Worm (Caenorhabditis elegans): Measurements from ENCODE around the gene mix-1.

The mix-1 gene

ce11 chrII:10860840-10861239 lies 36.8 kb downstream of the mix-1 start, which contains the start of gene M106.3:
TSS of gene M106.3 (minus strand) at chrII:10860909.
- no peak for TF ChIP-seq sox-4 (tag; optimal IDR thresholded peaks at IDR 0.05)
- TF ChIP-seq pax-1 (tag; optimal IDR thresholded peaks at IDR 0.05) = no peak
- TF ChIP-seq elt-2 (tag; optimal IDR thresholded peaks at IDR 0.05) = peak; percentile 15

- TF ChIP-seq T23F11.4 (GFP tag; optimal IDR thresholded peaks at IDR 0.05) = no peak
- peak; percentile 98 for TF ChIP-seq nfya-1 (tag; optimal IDR thresholded peaks at IDR 0.05)
- TF ChIP-seq sox-2 (GFP tag; IDR thresholded peaks at IDR 0.05) = no peak
- no peak for TF ChIP-seq unc-55 (GFP tag; optimal IDR thresholded peaks at IDR 0.05)
- no peak for TF ChIP-seq ceh-22 (tag; optimal IDR thresholded peaks at IDR 0.05)
These were observed 37.3 kb downstream of the mix-1 start for ce11 chrII:10861305-10861704.

- TF ChIP-seq ceh-34 (tag; optimal IDR thresholded peaks at IDR 0.05) (no peak), elt-2 (tag; optimal IDR thresholded peaks at IDR 0.05) (peak; percentile 60), ceh-22 (tag; optimal IDR thresholded peaks at IDR 0.05) (no peak)
These were observed 37.9 kb downstream of the mix-1 start for ce11 chrII:10861723-10862486.

ce11 chrII:10862749-10863656 lies 39.0 kb downstream of the mix-1 start:
- TF ChIP-seq ceh-14 (tag; optimal IDR thresholded peaks at IDR 0.05) (no peak), pat-9 (tag; optimal IDR thresholded peaks at IDR 0.05) (no peak), nfya-1 (tag; optimal IDR thresholded peaks at IDR 0.05) (peak; percentile 2), elt-2 (tag; optimal IDR thresholded peaks at IDR 0.05) (no peak), fax-1 (tag; optimal IDR thresholded peaks at IDR 0.05) (no peak)

ce11 chrII:10867219-10867618 lies 43.2 kb downstream of the mix-1 start:
- no peak for TF ChIP-seq ztf-16 (tag; optimal IDR thresholded peaks at IDR 0.05)
- TF ChIP-seq ceh-18 (tag; optimal IDR thresholded peaks at IDR 0.05) = peak; percentile 59

- TF ChIP-seq syd-9 (tag; optimal IDR thresholded peaks at IDR 0.05) = no peak
- TF ChIP-seq hlh-30 (tag; optimal IDR thresholded peaks at IDR 0.05; ENCODE audit: insufficient read depth) = no peak
- no peak for TF ChIP-seq T23F11.4 (GFP tag; optimal IDR thresholded peaks at IDR 0.05)
- no peak for TF ChIP-seq ceh-9 (tag; optimal IDR thresholded peaks at IDR 0.05)
- peak; percentile 9 for TF ChIP-seq pat-9 (tag; optimal IDR thresholded peaks at IDR 0.05)
- peak; percentile 11 for TF ChIP-seq ztf-16 (tag; optimal IDR thresholded peaks at IDR 0.05)
- no peak for TF ChIP-seq pqm-1 (tag; optimal IDR thresholded peaks at IDR 0.05)
- peak; percentile 56 for TF ChIP-seq pax-1 (tag; optimal IDR thresholded peaks at IDR 0.05)
- no peak for TF ChIP-seq ceh-24 (tag; optimal IDR thresholded peaks at IDR 0.05)
- TF ChIP-seq ceh-22 (tag; optimal IDR thresholded peaks at IDR 0.05) = no peak
- TF ChIP-seq ttx-3 (tag; optimal IDR thresholded peaks at IDR 0.05) = no peak
- no peak for TF ChIP-seq pros-1 (tag; optimal IDR thresholded peaks at IDR 0.05)
- TF ChIP-seq hlh-8 (tag; optimal IDR thresholded peaks at IDR 0.05) = peak; percentile 19
- TF ChIP-seq dve-1 (tag; optimal IDR thresholded peaks at IDR 0.05) = peak; percentile 36
- TF ChIP-seq mec-3 (tag; optimal IDR thresholded peaks at IDR 0.05; ENCODE audit: borderline replicate concordance) = no peak
- no peak for TF ChIP-seq ceh-6 (GFP tag; optimal IDR thresholded peaks at IDR 0.05)
- TF ChIP-seq dmd-4 (tag; optimal IDR thresholded peaks at IDR 0.05; ENCODE audit: borderline replicate concordance) = no peak
- peak; percentile 30 for TF ChIP-seq unc-86 (tag; optimal IDR thresholded peaks at IDR 0.05)
- no peak for TF ChIP-seq hlh-13 (GFP tag; optimal IDR thresholded peaks at IDR 0.05)
- peak; percentile 29 for TF ChIP-seq rnt-1 (tag; optimal IDR thresholded peaks at IDR 0.05)
- no peak for TF ChIP-seq che-1 (tag; optimal IDR thresholded peaks at IDR 0.05)
- no peak for TF ChIP-seq lim-6 (tag; optimal IDR thresholded peaks at IDR 0.05)
- TF ChIP-seq ceh-14 (tag; optimal IDR thresholded peaks at IDR 0.05) = peak; percentile 40
- no peak for TF ChIP-seq ahr-1 (tag; optimal IDR thresholded peaks at IDR 0.05)
- TF ChIP-seq pag-3 (tag; optimal IDR thresholded peaks at IDR 0.05; ENCODE audit: borderline replicate concordance) = no peak
- TF ChIP-seq ceh-34 (tag; optimal IDR thresholded peaks at IDR 0.05) = peak; percentile 71
- peak; percentile 76 for TF ChIP-seq ceh-18 (tag; optimal IDR thresholded peaks at IDR 0.05)
- TF ChIP-seq odd-2 (tag; optimal IDR thresholded peaks at IDR 0.05) = no peak
- no peak for TF ChIP-seq madf-2 (tag; optimal IDR thresholded peaks at IDR 0.05)
- peak; percentile 98 for TF ChIP-seq ceh-48 (tag; optimal IDR thresholded peaks at IDR 0.05)
These were observed 44.7 kb downstream of the mix-1 start, which contains the start of the genes gmps-1 and cap-2 for ce11 chrII:10868670-10869246. TSS of gene gmps-1 (minus strand) at chrII:10868720. TSS of gene cap-2 (plus strand) at chrII:10869196.
